Worm (Caenorhabditis elegans) whole organism, early embryonic: ENCODE measurements around the gene T04H1.5.

Experiments
- ama-1 ChIP-seq: fragments of 150-350 bp; optimal IDR thresholded peaks from 2 replicates; lab custom pipeline; 2014
- ceh-36 ChIP-seq: sonication (generic microtip); optimal IDR thresholded peaks from 2 replicates; lab custom pipeline; 2016; ENCODE audit warnings: missing genetic modification characterization, inconsistent platforms, missing compliant biosample characterization
- flt-1 ChIP-seq: fragments of 200-800 bp; sonication (Bioruptor generic); IDR thresholded peaks from 2 replicates; pipeline ENCODE4 v1.3.6; 2022; ENCODE audit warnings: missing genetic modification characterization, missing compliant biosample characterization
- hmbx-1 ChIP-seq: sonication (generic microtip); optimal IDR thresholded peaks from 2 replicates; lab custom pipeline; 2016; ENCODE audit warnings: mild to moderate bottlenecking, missing genetic modification characterization, missing compliant biosample characterization
- hnd-1 ChIP-seq: sonication (generic microtip); optimal IDR thresholded peaks from 2 replicates; lab custom pipeline; 2016; ENCODE audit warnings: missing genetic modification characterization, missing compliant biosample characterization
- pes-1 ChIP-seq: fragments of 200-800 bp; sonication (Bioruptor generic); IDR thresholded peaks from 2 replicates; pipeline ENCODE4 v1.3.6; 2022; ENCODE audit warnings: missing genetic modification reagents, missing genetic modification characterization, missing compliant biosample characterization
- sea-1 ChIP-seq: fragments of 200-800 bp; sonication (Bioruptor generic); conservative IDR thresholded peaks from 2 replicates; pipeline ENCODE4 v1.3.6; 2022; ENCODE audit warnings: missing genetic modification characterization, missing compliant biosample characterization
- tbx-11 ChIP-seq: fragments of 200-800 bp; sonication (Bioruptor generic); IDR thresholded peaks from 2 replicates; pipeline ENCODE4 v1.3.6; 2022; ENCODE audit warnings: missing genetic modification characterization, missing compliant biosample characterization
- tbx-37 ChIP-seq: fragments of 200-800 bp; sonication (Bioruptor generic); conservative IDR thresholded peaks from 2 replicates; pipeline ENCODE4 v1.3.6; 2022; ENCODE audit warnings: missing genetic modification reagents, missing genetic modification characterization, missing compliant biosample characterization
- tra-4 ChIP-seq: sonication (generic microtip); optimal IDR thresholded peaks from 2 replicates; lab custom pipeline; 2017; ENCODE audit warnings: missing genetic modification characterization, missing compliant biosample characterization

ce11 chrV:12208678-12209077, 42.5 kb upstream of the T04H1.5 start:
- TF ChIP-seq hnd-1 (tag; lab: Kevin White, UChicago), result no peak
- TF ChIP-seq ama-1, result no peak
- TF ChIP-seq ceh-36 (tag; lab: Kevin White, UChicago), result no peak
- TF ChIP-seq flt-1 (GFP tag; lab: Robert Waterston, UW), result no peak
- no peak for TF ChIP-seq pes-1 (GFP tag; lab: Robert Waterston, UW)
- no peak for TF ChIP-seq tbx-37 (GFP tag; lab: Robert Waterston, UW)
- TF ChIP-seq tbx-11 (GFP tag; lab: Robert Waterston, UW), result no peak
- no peak for TF ChIP-seq sea-1 (GFP tag; lab: Robert Waterston, UW)
- no peak for TF ChIP-seq hmbx-1 (tag; lab: Kevin White, UChicago)
- TF ChIP-seq tra-4 (tag; lab: Kevin White, UChicago), result no peak
